Worm (Caenorhabditis elegans) whole organism, L2 larva: ENCODE results near the gene set-12.

Source experiments
- C34F6.9 ChIP-seq: fragments of 150-350 bp; optimal IDR thresholded peaks from 2 replicates; lab custom pipeline; 2014; ENCODE audit warnings: missing biosample characterization, missing genetic modification characterization
- F13H6.1 ChIP-seq: sonication (generic microtip); optimal IDR thresholded peaks from 2 replicates; lab custom pipeline; 2016; ENCODE audit warnings: missing genetic modification characterization, missing compliant biosample characterization
- R02D3.7 ChIP-seq: fragments of 150-350 bp; optimal IDR thresholded peaks from 2 replicates; lab custom pipeline; 2014; ENCODE audit warnings: missing biosample characterization, missing genetic modification characterization
- Y55F3AM.14 ChIP-seq: fragments of 200-800 bp; sonication (Bioruptor generic); optimal IDR thresholded peaks from 2 replicates; lab custom pipeline; 2018; ENCODE audit warnings: mild to moderate bottlenecking, missing genetic modification characterization, missing compliant biosample characterization
- ZK546.5 ChIP-seq: sonication (generic microtip); optimal IDR thresholded peaks from 2 replicates; lab custom pipeline; 2017; ENCODE audit warnings: missing biosample characterization, missing genetic modification characterization
- alr-1 ChIP-seq: fragments of 150-350 bp; optimal IDR thresholded peaks from 2 replicates; lab custom pipeline; 2014; ENCODE audit warnings: missing biosample characterization, missing genetic modification characterization
- aly-2 ChIP-seq: fragments of 150-350 bp; optimal IDR thresholded peaks from 2 replicates; lab custom pipeline; 2014; ENCODE audit warnings: missing biosample characterization, missing genetic modification characterization
- ama-1 ChIP-seq: fragments of 150-350 bp; optimal IDR thresholded peaks from 2 replicates; lab custom pipeline; 2018; ENCODE audit warnings: inconsistent platforms
- blmp-1 ChIP-seq: sonication (generic microtip); optimal IDR thresholded peaks from 2 replicates; lab custom pipeline; 2017; ENCODE audit warnings: missing genetic modification characterization, mild to moderate bottlenecking, missing compliant biosample characterization, antibody characterized with exemption, moderate library complexity; ENCODE audit not compliant: insufficient read depth
- ceh-16 ChIP-seq: fragments of 150-350 bp; optimal IDR thresholded peaks from 2 replicates; lab custom pipeline; 2014; ENCODE audit warnings: missing biosample characterization, missing genetic modification characterization
- ceh-82 ChIP-seq: fragments of 150-350 bp; optimal IDR thresholded peaks from 2 replicates; lab custom pipeline; 2014; ENCODE audit warnings: missing biosample characterization, missing genetic modification characterization
- crh-2 ChIP-seq: sonication (generic microtip); optimal IDR thresholded peaks from 2 replicates; lab custom pipeline; 2017; ENCODE audit warnings: missing biosample characterization, missing genetic modification characterization
- dmd-4 ChIP-seq: sonication (generic microtip); optimal IDR thresholded peaks from 2 replicates; lab custom pipeline; 2017; ENCODE audit warnings: missing biosample characterization, missing genetic modification characterization
- egl-27 ChIP-seq: sonication (generic microtip); optimal IDR thresholded peaks from 3 replicates; lab custom pipeline; 2017; ENCODE audit warnings: missing biosample characterization, missing genetic modification reagents, missing genetic modification characterization
- elt-1 ChIP-seq: fragments of 150-350 bp; optimal IDR thresholded peaks from 2 replicates; lab custom pipeline; 2014; ENCODE audit warnings: missing biosample characterization, missing genetic modification characterization
- elt-3 ChIP-seq: sonication (generic microtip); optimal IDR thresholded peaks from 2 replicates; lab custom pipeline; 2017; ENCODE audit warnings: missing biosample characterization, missing genetic modification characterization
- fos-1 ChIP-seq: fragments of 150-350 bp; optimal IDR thresholded peaks from 2 replicates; lab custom pipeline; 2014; ENCODE audit warnings: missing biosample characterization, missing genetic modification characterization
- gmeb-1 ChIP-seq: fragments of 150-350 bp; optimal IDR thresholded peaks from 2 replicates; lab custom pipeline; 2014; ENCODE audit warnings: missing biosample characterization, missing genetic modification characterization
- lin-11 ChIP-seq: fragments of 150-350 bp; sonication (generic microtip); optimal IDR thresholded peaks from 2 replicates; lab custom pipeline; 2014; ENCODE audit warnings: missing biosample characterization, missing genetic modification characterization, inconsistent platforms, mixed read lengths
- lin-13 ChIP-seq: fragments of 150-350 bp; optimal IDR thresholded peaks from 2 replicates; lab custom pipeline; 2014; ENCODE audit warnings: missing biosample characterization, missing genetic modification reagents, missing genetic modification characterization
- lin-39 ChIP-seq: fragments of 150-350 bp; optimal IDR thresholded peaks from 2 replicates; lab custom pipeline; 2014; ENCODE audit warnings: missing biosample characterization, missing genetic modification reagents, missing genetic modification characterization
- lsy-2 ChIP-seq, 2 experiments: fragments of 150-350 bp in 1 of 2; sonication (generic microtip) in 1 of 2; optimal IDR thresholded peaks; 2 replicates each; lab custom pipeline; 2014 to 2017; ENCODE audit warnings: missing biosample characterization in 2 of 2, missing genetic modification characterization in 2 of 2
- mab-5 ChIP-seq: fragments of 150-350 bp; optimal IDR thresholded peaks from 2 replicates; lab custom pipeline; 2014; ENCODE audit warnings: missing biosample characterization, missing genetic modification characterization
- mbf-1 ChIP-seq: sonication (generic microtip); optimal IDR thresholded peaks from 2 replicates; lab custom pipeline; 2017; ENCODE audit warnings: missing biosample characterization, missing genetic modification characterization
- mdl-1 ChIP-seq, 2 experiments: fragments of 150-350 bp in 1 of 2; sonication (generic microtip) in 1 of 2; optimal IDR thresholded peaks; 2 replicates each; lab custom pipeline; 2017; ENCODE audit warnings: missing biosample characterization in 2 of 2, missing genetic modification characterization in 2 of 2
- nhr-10 ChIP-seq: sonication (generic microtip); optimal IDR thresholded peaks from 2 replicates; lab custom pipeline; 2017; ENCODE audit warnings: missing biosample characterization, missing genetic modification characterization
- nhr-11 ChIP-seq: fragments of 150-350 bp; optimal IDR thresholded peaks from 2 replicates; lab custom pipeline; 2014; ENCODE audit warnings: missing biosample characterization, missing genetic modification characterization
- nhr-12 ChIP-seq: fragments of 150-350 bp; optimal IDR thresholded peaks from 2 replicates; lab custom pipeline; 2014; ENCODE audit warnings: missing biosample characterization, missing genetic modification characterization
- nhr-129 ChIP-seq: fragments of 150-350 bp; optimal IDR thresholded peaks from 2 replicates; lab custom pipeline; 2014; ENCODE audit warnings: missing biosample characterization, missing genetic modification characterization
- nhr-21 ChIP-seq: fragments of 150-350 bp; optimal IDR thresholded peaks from 2 replicates; lab custom pipeline; 2014; ENCODE audit warnings: missing biosample characterization, missing genetic modification characterization
- nhr-23 ChIP-seq: fragments of 150-350 bp; optimal IDR thresholded peaks from 2 replicates; lab custom pipeline; 2014; ENCODE audit warnings: missing biosample characterization, missing genetic modification reagents, missing genetic modification characterization
- nhr-237 ChIP-seq: fragments of 150-350 bp; optimal IDR thresholded peaks from 2 replicates; lab custom pipeline; 2014; ENCODE audit warnings: missing biosample characterization, missing genetic modification characterization
- nhr-25 ChIP-seq: fragments of 150-350 bp; sonication (generic microtip); optimal IDR thresholded peaks from 3 replicates; lab custom pipeline; 2014; ENCODE audit warnings: missing biosample characterization, missing genetic modification characterization
- nhr-6 ChIP-seq: fragments of 150-350 bp; optimal IDR thresholded peaks from 2 replicates; lab custom pipeline; 2014; ENCODE audit warnings: missing biosample characterization, missing genetic modification characterization
- nhr-77 ChIP-seq: fragments of 150-350 bp; optimal IDR thresholded peaks from 2 replicates; lab custom pipeline; 2014; ENCODE audit warnings: missing biosample characterization, missing genetic modification characterization
- peb-1 ChIP-seq: fragments of 150-350 bp; optimal IDR thresholded peaks from 2 replicates; lab custom pipeline; 2014; ENCODE audit warnings: missing biosample characterization, missing genetic modification characterization
- sem-4 ChIP-seq: fragments of 150-350 bp; optimal IDR thresholded peaks from 2 replicates; lab custom pipeline; 2014; ENCODE audit warnings: missing biosample characterization, missing genetic modification reagents, missing genetic modification characterization
- skn-1 ChIP-seq: sonication (generic microtip); optimal IDR thresholded peaks from 2 replicates; lab custom pipeline; 2017; ENCODE audit warnings: missing biosample characterization, missing genetic modification characterization
- sma-3 ChIP-seq: sonication (generic microtip); optimal IDR thresholded peaks from 2 replicates; lab custom pipeline; 2016; ENCODE audit warnings: missing genetic modification reagents, missing genetic modification characterization, missing compliant biosample characterization
- sma-9 ChIP-seq, 2 experiments: fragments of 150-350 bp in 1 of 2; sonication (generic microtip) in 1 of 2; optimal IDR thresholded peaks; 2 replicates each; lab custom pipeline; 2014 to 2016; ENCODE audit warnings: missing genetic modification characterization in 2 of 2, mild to moderate bottlenecking in 1 of 2, missing biosample characterization in 1 of 2, missing compliant biosample characterization in 1 of 2, missing genetic modification reagents in 1 of 2, moderate library complexity in 1 of 2
- snpc-4 ChIP-seq: fragments of 150-350 bp; optimal IDR thresholded peaks from 2 replicates; lab custom pipeline; 2014; ENCODE audit warnings: missing biosample characterization, missing genetic modification characterization
- unc-39 ChIP-seq: fragments of 150-350 bp; optimal IDR thresholded peaks from 2 replicates; lab custom pipeline; 2014; ENCODE audit warnings: missing biosample characterization, missing genetic modification characterization
- unc-55 ChIP-seq: fragments of 150-350 bp; sonication (generic microtip); optimal IDR thresholded peaks from 3 replicates; lab custom pipeline; 2014; ENCODE audit warnings: missing biosample characterization, missing genetic modification reagents, missing genetic modification characterization
- unc-62 ChIP-seq: fragments of 150-350 bp; optimal IDR thresholded peaks from 2 replicates; lab custom pipeline; 2014; ENCODE audit warnings: missing biosample characterization, missing genetic modification reagents, missing genetic modification characterization
- zag-1 ChIP-seq: fragments of 150-350 bp; optimal IDR thresholded peaks from 2 replicates; lab custom pipeline; 2014; ENCODE audit warnings: missing biosample characterization, missing genetic modification characterization
- ztf-1 ChIP-seq: fragments of 200-800 bp; sonication (Bioruptor generic); conservative IDR thresholded peaks from 2 replicates; pipeline ENCODE4 v1.3.6; 2022; ENCODE audit warnings: missing genetic modification characterization, missing compliant biosample characterization
- ztf-11 ChIP-seq: sonication (generic microtip); optimal IDR thresholded peaks from 2 replicates; lab custom pipeline; 2017; ENCODE audit warnings: missing biosample characterization, missing genetic modification characterization
- ztf-4 ChIP-seq: fragments of 150-350 bp; optimal IDR thresholded peaks from 2 replicates; lab custom pipeline; 2014; ENCODE audit warnings: missing biosample characterization, missing genetic modification characterization

Gene set-12

DNA sequence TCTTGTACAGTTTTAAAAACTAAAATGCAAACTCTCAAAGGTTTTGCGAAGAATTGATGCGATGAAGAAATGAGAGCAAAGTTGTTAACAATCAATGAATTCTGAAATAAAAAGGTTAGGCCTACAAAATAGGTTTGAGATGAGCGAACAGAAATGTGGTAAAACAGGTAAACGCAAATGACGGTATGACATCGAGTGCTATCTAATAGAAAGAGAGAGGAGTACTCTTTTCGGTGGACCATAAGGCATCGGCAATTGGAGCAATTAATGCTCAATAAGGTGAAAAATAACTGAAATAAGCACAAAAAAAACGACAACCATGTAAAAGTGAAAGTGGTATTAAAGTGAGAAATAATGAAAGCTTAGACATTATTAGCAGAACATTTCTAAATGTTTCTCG, at the start of gene set-12:
set-12 (minus strand) TSS at position 101 of the 400 bp plus-strand sequence.
- TF ChIP-seq snpc-4 (tag; lab: Kevin White, UChicago) (no peak), unc-39 (no peak)

DNA sequence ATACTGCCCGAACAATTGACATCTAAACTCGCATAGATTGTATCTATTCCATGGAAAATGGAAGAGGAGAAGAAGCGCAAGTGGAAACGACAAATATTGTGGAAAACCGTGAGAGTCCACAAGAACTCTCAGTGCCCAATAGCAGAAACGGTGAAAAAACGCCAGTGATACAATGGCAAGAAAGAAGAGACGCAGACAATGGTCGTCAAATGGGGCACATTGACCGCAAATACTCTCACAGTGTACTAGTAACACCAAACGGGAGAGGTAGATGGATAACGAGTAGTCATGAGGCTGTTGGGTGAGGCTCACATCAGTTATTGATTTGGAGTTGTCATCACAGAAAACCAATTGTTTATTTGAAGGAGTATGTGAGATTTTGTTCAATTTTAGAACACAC, 46.3 kb upstream of the set-12 start, which contains the start of gene ZK154.4:
ZK154.4 (minus strand) TSS at position 27 of the 400 bp plus-strand sequence.
- TF ChIP-seq egl-27 (tag; lab: Kevin White, UChicago) (no peak), nhr-77 (tag; lab: Kevin White, UChicago) (no peak), ceh-82 (tag; lab: Kevin White, UChicago) (no peak), sem-4 (tag; lab: Kevin White, UChicago) (no peak), crh-2 (peak; percentile 11), alr-1 (tag; lab: Kevin White, UChicago) (no peak), nhr-129 (tag; lab: Kevin White, UChicago) (peak; percentile 90), elt-1 (no peak), mbf-1 (tag; lab: Kevin White, UChicago) (no peak), snpc-4 (tag; lab: Kevin White, UChicago) (no peak), lin-11 (tag; lab: Kevin White, UChicago) (no peak), nhr-21 (tag; lab: Kevin White, UChicago) (no peak), Y55F3AM.14 (GFP tag; lab: Kevin White, UChicago) (no peak), nhr-25 (no peak), peb-1 (tag; lab: Kevin White, UChicago) (no peak), blmp-1 (tag; lab: Kevin White, UChicago) (no peak), ztf-1 (GFP tag; lab: Robert Waterston, UW) (no peak), nhr-6 (tag; lab: Kevin White, UChicago) (no peak), dmd-4 (tag; lab: Kevin White, UChicago) (no peak), lsy-2 (tag; optimal IDR thresholded peaks at IDR 0.05; lab: Kevin White, UChicago) (peak in 1 of 2 experiments; percentile 63), ztf-11 (tag; lab: Kevin White, UChicago) (no peak), sma-9 (GFP tag; optimal IDR thresholded peaks at IDR 0.05; lab: Kevin White, UChicago) (peak; percentile 49), sma-9 (tag; optimal IDR thresholded peaks at IDR 0.05; lab: Kevin White, UChicago) (no peak), nhr-237 (tag; lab: Kevin White, UChicago) (no peak), F13H6.1 (peak; percentile 17), lin-13 (GFP tag; lab: Kevin White, UChicago) (peak; percentile 9), mab-5 (tag; lab: Kevin White, UChicago) (no peak), nhr-11 (tag; lab: Kevin White, UChicago) (no peak), zag-1 (no peak), ama-1 (lab: Kevin White, UChicago) (no peak), fos-1 (tag; lab: Kevin White, UChicago) (no peak), skn-1 (tag; lab: Kevin White, UChicago) (no peak), sma-3 (GFP tag; lab: Kevin White, UChicago) (peak; percentile 12), ztf-4 (tag; lab: Kevin White, UChicago) (no peak), R02D3.7 (tag; lab: Kevin White, UChicago) (no peak), mdl-1 (tag; optimal IDR thresholded peaks at IDR 0.05; lab: Kevin White, UChicago) (no peak), gmeb-1 (tag; lab: Kevin White, UChicago) (no peak), nhr-23 (no peak), nhr-10 (tag; lab: Kevin White, UChicago) (no peak), unc-55 (GFP tag; lab: Kevin White, UChicago) (no peak), nhr-12 (tag; lab: Kevin White, UChicago) (no peak), unc-39 (no peak), unc-62 (GFP tag; lab: Kevin White, UChicago) (no peak), ceh-16 (no peak), lin-39 (tag; lab: Kevin White, UChicago) (no peak), ZK546.5 (tag; lab: Kevin White, UChicago) (no peak), C34F6.9 (tag; lab: Kevin White, UChicago) (peak; percentile 72), aly-2 (tag; lab: Kevin White, UChicago) (no peak), elt-3 (no peak)
